Fruit fly (Drosophila melanogaster) whole organism, prepupa: Measurements from ENCODE around the gene CG32121.

Source experiments
- Blimp-1 ChIP-seq: fragments of 200-800 bp; sonication (Bioruptor generic); optimal IDR thresholded peaks from 3 replicates; lab custom pipeline; 2017; ENCODE audit warnings: missing biosample characterization, missing genetic modification characterization, mild to moderate bottlenecking, moderate library complexity, missing genetic modification reagents
- CG10631 ChIP-seq: fragments of 200-800 bp; sonication (Bioruptor generic); optimal IDR thresholded peaks from 2 replicates; lab custom pipeline; 2016; ENCODE audit warnings: missing biosample characterization, missing genetic modification characterization
- CG11902 ChIP-seq: fragments of 200-800 bp; sonication (Bioruptor generic); optimal IDR thresholded peaks from 3 replicates; lab custom pipeline; 2016; ENCODE audit warnings: missing biosample characterization, missing genetic modification characterization
- CG1621 ChIP-seq: fragments of 200-800 bp; sonication (Bioruptor generic); optimal IDR thresholded peaks from 3 replicates; lab custom pipeline; 2018; ENCODE audit warnings: missing biosample characterization, mild to moderate bottlenecking, missing genetic modification characterization
- CG16779 ChIP-seq: fragments of 200-800 bp; sonication (Bioruptor generic); optimal IDR thresholded peaks from 3 replicates; lab custom pipeline; 2017; ENCODE audit warnings: missing biosample characterization, mild to moderate bottlenecking, missing genetic modification characterization
- CG3032 ChIP-seq: fragments of 200-800 bp; optimal IDR thresholded peaks from 2 replicates; lab custom pipeline; 2019; ENCODE audit warnings: missing biosample characterization, mild to moderate bottlenecking, missing genetic modification characterization, moderate library complexity
- CG31627 ChIP-seq: fragments of 200-800 bp; sonication (Bioruptor generic); optimal IDR thresholded peaks from 3 replicates; lab custom pipeline; 2016; ENCODE audit warnings: missing biosample characterization, missing genetic modification characterization
- CG32006 ChIP-seq: fragments of 200-800 bp; sonication (Bioruptor generic); optimal IDR thresholded peaks from 3 replicates; lab custom pipeline; 2017; ENCODE audit warnings: missing biosample characterization, mild to moderate bottlenecking, missing genetic modification characterization
- CG34406 ChIP-seq: fragments of 200-800 bp; sonication (Bioruptor generic); optimal IDR thresholded peaks from 3 replicates; lab custom pipeline; 2016; ENCODE audit warnings: missing biosample characterization, missing genetic modification characterization
- CG6163 ChIP-seq: fragments of 200-800 bp; sonication (Bioruptor generic); IDR thresholded peaks from 3 replicates; pipeline ENCODE4 v1.3.6; 2022; ENCODE audit warnings: missing biosample characterization, missing genetic modification characterization
- CG6792 ChIP-seq: fragments of 200-800 bp; sonication (Bioruptor generic); optimal IDR thresholded peaks from 3 replicates; lab custom pipeline; 2016; ENCODE audit warnings: missing biosample characterization, missing genetic modification characterization
- CG6808 ChIP-seq: fragments of 200-800 bp; sonication (Bioruptor generic); optimal IDR thresholded peaks from 3 replicates; lab custom pipeline; 2017; ENCODE audit warnings: missing biosample characterization, missing genetic modification characterization, mild to moderate bottlenecking, moderate library complexity, missing genetic modification reagents
- CG6854 ChIP-seq: fragments of 200-800 bp; sonication (Bioruptor generic); optimal IDR thresholded peaks from 2 replicates; lab custom pipeline; 2017; ENCODE audit warnings: missing biosample characterization, mild to moderate bottlenecking, missing genetic modification characterization
- CG8319 ChIP-seq: fragments of 200-800 bp; sonication (Bioruptor generic); optimal IDR thresholded peaks from 3 replicates; lab custom pipeline; 2016; ENCODE audit warnings: missing biosample characterization, missing genetic modification characterization
- CG8632 ChIP-seq: fragments of 200-800 bp; sonication (Bioruptor generic); optimal IDR thresholded peaks from 3 replicates; lab custom pipeline; 2016; ENCODE audit warnings: missing biosample characterization, missing genetic modification characterization
- CG9139 ChIP-seq: fragments of 200-800 bp; sonication (Bioruptor generic); optimal IDR thresholded peaks from 3 replicates; lab custom pipeline; 2017; ENCODE audit warnings: missing biosample characterization, mild to moderate bottlenecking, missing genetic modification characterization
- Eip78C ChIP-seq: fragments of 200-800 bp; sonication (Bioruptor generic); peaks from one replicate; lab custom pipeline; 2016; ENCODE audit warnings: missing biosample characterization, missing genetic modification characterization
- Eip93F ChIP-seq: fragments of 200-800 bp; sonication (Bioruptor generic); optimal IDR thresholded peaks from 2 replicates; lab custom pipeline; 2016; ENCODE audit warnings: missing biosample characterization, mild to moderate bottlenecking, missing genetic modification characterization
- Ets21C ChIP-seq: fragments of 200-800 bp; sonication (Bioruptor generic); optimal IDR thresholded peaks from 3 replicates; lab custom pipeline; 2016; ENCODE audit warnings: missing biosample characterization, missing genetic modification characterization
- Hr4 ChIP-seq: fragments of 200-800 bp; sonication (Bioruptor generic); optimal IDR thresholded peaks from 3 replicates; lab custom pipeline; 2016; ENCODE audit warnings: missing biosample characterization, missing genetic modification characterization
- Lpt ChIP-seq: fragments of 200-800 bp; sonication (Bioruptor generic); optimal IDR thresholded peaks from 3 replicates; lab custom pipeline; 2016; ENCODE audit warnings: missing biosample characterization, missing genetic modification characterization
- Met ChIP-seq: fragments of 200-800 bp; sonication (Bioruptor generic); optimal IDR thresholded peaks from 3 replicates; lab custom pipeline; 2016; ENCODE audit warnings: missing biosample characterization, missing genetic modification characterization
- Smox ChIP-seq: fragments of 200-800 bp; sonication (Bioruptor generic); optimal IDR thresholded peaks from 3 replicates; lab custom pipeline; 2016; ENCODE audit warnings: missing biosample characterization, missing genetic modification characterization
- Sox102F ChIP-seq: fragments of 200-800 bp; sonication (Bioruptor generic); optimal IDR thresholded peaks from 2 replicates; lab custom pipeline; 2016; ENCODE audit warnings: missing biosample characterization, mild to moderate bottlenecking, missing genetic modification characterization
- Sox14 ChIP-seq: fragments of 200-800 bp; sonication (Bioruptor generic); optimal IDR thresholded peaks from 3 replicates; lab custom pipeline; 2016; ENCODE audit warnings: missing biosample characterization, missing genetic modification characterization
- achi ChIP-seq: fragments of 200-800 bp; sonication (Bioruptor generic); optimal IDR thresholded peaks from 3 replicates; lab custom pipeline; 2016; ENCODE audit warnings: missing biosample characterization, missing genetic modification characterization
- acj6 ChIP-seq: fragments of 200-800 bp; sonication (Bioruptor generic); optimal IDR thresholded peaks from 3 replicates; lab custom pipeline; 2016; ENCODE audit warnings: missing biosample characterization, missing genetic modification characterization
- cyc ChIP-seq: fragments of 200-800 bp; sonication (Bioruptor generic); optimal IDR thresholded peaks from 3 replicates; lab custom pipeline; 2016; ENCODE audit warnings: missing biosample characterization, missing genetic modification characterization
- dac ChIP-seq: fragments of 200-800 bp; sonication (Bioruptor generic); optimal IDR thresholded peaks from 2 replicates; lab custom pipeline; 2017; ENCODE audit warnings: missing biosample characterization, mild to moderate bottlenecking, missing genetic modification characterization
- esn ChIP-seq: fragments of 200-800 bp; sonication (Bioruptor generic); optimal IDR thresholded peaks from 2 replicates; lab custom pipeline; 2016; ENCODE audit warnings: missing biosample characterization, mild to moderate bottlenecking, missing genetic modification characterization, moderate library complexity
- fd59A ChIP-seq: fragments of 200-800 bp; sonication (Bioruptor generic); optimal IDR thresholded peaks from 2 replicates; lab custom pipeline; 2017; ENCODE audit warnings: missing biosample characterization, mild to moderate bottlenecking, missing genetic modification characterization, missing genetic modification reagents
- fkh ChIP-seq: fragments of 200-800 bp; sonication (Bioruptor generic); optimal IDR thresholded peaks from 3 replicates; lab custom pipeline; 2017; ENCODE audit warnings: missing biosample characterization, mild to moderate bottlenecking, missing genetic modification characterization, moderate library complexity
- lz ChIP-seq: fragments of 200-800 bp; sonication (Bioruptor generic); optimal IDR thresholded peaks from 3 replicates; lab custom pipeline; 2016; ENCODE audit warnings: missing biosample characterization, missing genetic modification characterization
- net ChIP-seq: fragments of 200-800 bp; sonication (Bioruptor generic); optimal IDR thresholded peaks from 3 replicates; lab custom pipeline; 2016; ENCODE audit warnings: missing biosample characterization, missing genetic modification characterization
- spab ChIP-seq: fragments of 200-800 bp; sonication (Bioruptor generic); optimal IDR thresholded peaks from 2 replicates; lab custom pipeline; 2017; ENCODE audit warnings: missing biosample characterization, mild to moderate bottlenecking, missing genetic modification characterization, missing genetic modification reagents
- ss ChIP-seq, 2 experiments: fragments of 200-800 bp; sonication (Bioruptor generic); optimal IDR thresholded peaks; 2 replicates in 1 of 2; 3 replicates in 1 of 2; lab custom pipeline; 2017 to 2018; ENCODE audit warnings: mild to moderate bottlenecking in 2 of 2, missing biosample characterization in 2 of 2, missing genetic modification characterization in 2 of 2, moderate library complexity in 1 of 2
- svp ChIP-seq: fragments of 200-800 bp; sonication (Bioruptor generic); peaks from one replicate; lab custom pipeline; 2016; ENCODE audit warnings: missing biosample characterization, missing genetic modification characterization
- topi ChIP-seq: fragments of 200-800 bp; sonication (Bioruptor generic); optimal IDR thresholded peaks from 3 replicates; lab custom pipeline; 2016; ENCODE audit warnings: missing biosample characterization, missing genetic modification characterization
- vri ChIP-seq: fragments of 200-800 bp; sonication (Bioruptor generic); optimal IDR thresholded peaks from 3 replicates; lab custom pipeline; 2016; ENCODE audit warnings: missing biosample characterization, mild to moderate bottlenecking, missing genetic modification characterization

CG32121 gene

DNA sequence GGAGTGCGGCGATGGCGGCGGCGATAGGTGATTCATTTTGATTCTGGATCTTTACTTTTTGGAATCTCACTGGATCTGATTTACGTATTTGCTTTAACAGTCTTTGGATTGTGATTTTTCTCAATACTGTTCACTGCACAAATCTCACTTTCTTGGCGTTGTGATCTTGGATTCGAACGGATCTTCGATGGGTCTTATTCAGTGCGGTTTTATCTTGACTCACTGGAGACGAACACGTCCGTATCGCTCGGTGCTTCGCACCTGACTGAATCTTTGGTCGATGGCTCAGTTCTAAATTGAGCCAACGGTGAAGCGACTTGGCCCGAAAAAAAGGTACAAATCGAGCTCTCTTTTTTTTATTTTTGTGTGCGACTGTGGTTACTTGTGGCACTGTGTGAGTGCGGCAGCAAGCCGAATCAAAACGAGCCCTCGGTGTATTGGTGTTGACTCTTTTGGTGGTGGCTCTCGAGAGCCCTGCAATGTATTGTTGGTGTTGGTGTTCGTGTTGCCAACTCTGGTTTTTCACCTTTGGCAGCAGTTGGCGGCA lies 21.2 kb downstream of the CG32121 start, which contains the start of gene sens:
TSS of gene sens (minus strand) at position 254 of the 547 bp plus-strand sequence.
- no peak for TF ChIP-seq Met (GFP tag; lab: Kevin White, UChicago)
- TF ChIP-seq CG6854 (GFP tag; lab: Kevin White, UChicago) = peak; percentile 23
- TF ChIP-seq CG6163 (GFP tag; lab: Robert Waterston, UW) = 0 out of 3 replicates have a peak, but pooled peaks have one; percentile 40
- TF ChIP-seq ss (GFP tag; optimal IDR thresholded peaks at IDR 0.05; lab: Kevin White, UChicago) = peak; percentile 33 to 39
- peak; percentile 6 for TF ChIP-seq Sox102F (GFP tag; lab: Kevin White, UChicago)
- TF ChIP-seq CG9139 (GFP tag; lab: Kevin White, UChicago) = peak; percentile 6
- peak; percentile 8 for TF ChIP-seq topi
- peak; percentile 16 for TF ChIP-seq fkh (GFP tag; lab: Kevin White, UChicago)
- TF ChIP-seq CG32006 = no peak
- TF ChIP-seq Eip78C = peak; percentile 13
- TF ChIP-seq esn (GFP tag; lab: Kevin White, UChicago) = peak; percentile 35
- TF ChIP-seq CG6808 = no peak

DNA sequence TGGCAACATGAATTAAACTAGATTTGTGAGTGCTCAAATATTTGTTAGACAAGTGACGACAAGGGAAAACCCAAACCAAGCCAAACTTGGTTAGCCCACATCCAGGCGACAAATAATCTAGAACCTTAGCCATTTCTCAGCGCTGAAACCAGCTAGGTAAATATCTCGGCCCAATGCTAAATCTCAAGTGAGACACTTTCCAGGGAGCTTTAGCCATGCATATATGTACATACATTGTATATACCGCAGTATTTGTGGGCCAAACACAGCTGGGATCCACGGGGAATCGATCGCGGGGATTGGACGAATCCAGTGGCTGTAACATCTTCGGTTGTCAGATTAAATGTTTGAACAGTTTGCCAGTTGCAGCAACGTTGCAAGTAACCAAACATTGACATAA lies 24.5 kb downstream of the CG32121 start:
- TF ChIP-seq net = no peak
- TF ChIP-seq fkh (GFP tag; lab: Kevin White, UChicago) = peak; percentile 72

DNA sequence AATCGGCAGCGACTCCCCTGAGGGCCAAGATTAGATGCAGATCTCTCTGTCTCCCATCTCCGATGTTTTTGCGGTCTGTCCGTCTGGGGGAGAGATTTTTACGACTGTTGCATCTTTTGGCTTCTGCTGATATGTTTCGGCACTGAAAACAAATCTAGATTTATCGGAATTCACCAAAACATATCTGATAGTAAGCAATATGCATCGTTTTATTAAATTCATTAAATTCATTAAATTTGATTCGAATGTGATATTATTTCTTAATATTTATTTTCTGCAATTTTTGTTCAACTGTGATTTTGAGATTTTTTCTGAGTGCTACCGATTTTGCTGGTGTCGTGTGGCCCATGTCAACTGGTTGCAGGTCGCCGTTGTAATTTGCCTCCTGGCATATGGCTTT lies 28.6 kb downstream of the CG32121 start:
- TF ChIP-seq Lpt (GFP tag; lab: Kevin White, UChicago) (no peak), CG6792 (GFP tag; lab: Kevin White, UChicago) (peak; percentile 46), CG8632 (GFP tag; lab: Kevin White, UChicago) (peak; percentile 51), spab (peak; percentile 9), Smox (GFP tag; lab: Kevin White, UChicago) (peak; percentile 19), fkh (GFP tag; lab: Kevin White, UChicago) (no peak), lz (GFP tag; lab: Kevin White, UChicago) (peak; percentile 42), CG6808 (peak; percentile 28), CG16779 (tag; lab: Kevin White, UChicago) (no peak), CG34406 (GFP tag; lab: Kevin White, UChicago) (peak; percentile 59), fd59A (GFP tag; lab: Kevin White, UChicago) (no peak), CG8319 (GFP tag; lab: Kevin White, UChicago) (peak; percentile 21), Eip78C (peak; percentile 88), CG1621 (tag; lab: Kevin White, UChicago) (no peak), Hr4 (no peak), Blimp-1 (peak; percentile 11), CG3032 (tag; lab: Kevin White, UChicago) (no peak), CG31627 (GFP tag; lab: Kevin White, UChicago) (peak; percentile 21), dac (no peak), cyc (GFP tag; lab: Kevin White, UChicago) (peak; percentile 55), acj6 (GFP tag; lab: Kevin White, UChicago) (peak; percentile 30), CG10631 (GFP tag; lab: Kevin White, UChicago) (no peak), achi (GFP tag; lab: Kevin White, UChicago) (peak; percentile 29), topi (peak; percentile 58), CG11902 (GFP tag; lab: Kevin White, UChicago) (peak; percentile 37), svp (GFP tag; lab: Kevin White, UChicago) (peak; percentile 74), CG6854 (GFP tag; lab: Kevin White, UChicago) (peak; percentile 19), Eip93F (GFP tag; lab: Kevin White, UChicago) (no peak)

DNA sequence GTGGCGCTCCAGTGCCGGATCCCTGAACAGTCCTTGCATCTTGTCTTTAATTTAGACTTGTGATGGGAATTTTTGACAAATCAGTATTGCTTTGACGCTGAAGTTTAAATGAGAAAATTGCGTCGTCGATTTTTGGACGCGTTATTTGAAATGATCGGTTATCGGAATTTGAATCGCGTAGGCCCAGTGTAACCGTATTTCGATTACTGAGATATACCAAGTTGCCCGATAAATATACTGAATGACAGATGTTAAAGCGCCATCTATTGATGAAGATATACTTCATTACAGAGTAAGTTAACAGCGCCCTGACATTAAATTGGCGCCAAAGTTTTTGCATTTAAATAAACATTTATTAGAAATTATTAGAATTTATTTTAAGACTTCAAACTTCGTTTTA lies 32.3 kb downstream of the CG32121 start, which contains the start of gene Poc1:
TSS of gene Poc1 (minus strand) at position 173 of the 400 bp plus-strand sequence.
- no peak for TF ChIP-seq Ets21C (GFP tag; lab: Kevin White, UChicago)
- TF ChIP-seq CG8319 (GFP tag; lab: Kevin White, UChicago) = no peak
- TF ChIP-seq Smox (GFP tag; lab: Kevin White, UChicago) = no peak
- TF ChIP-seq Sox14 (GFP tag; lab: Kevin White, UChicago) = no peak
- TF ChIP-seq svp (GFP tag; lab: Kevin White, UChicago) = peak; percentile 22
- no peak for TF ChIP-seq vri (GFP tag; lab: Kevin White, UChicago)
- TF ChIP-seq Sox102F (GFP tag; lab: Kevin White, UChicago) = no peak
- TF ChIP-seq CG3032 (tag; lab: Kevin White, UChicago) = no peak
